Worm (Caenorhabditis elegans): ENCODE measurements around the gene Y62E10A.6.

Y62E10A.6 gene

ce11 chrIV:13353143-13353773, 18.5 kb upstream of the Y62E10A.6 start, which contains the start of the genes rec-8 and mex-5:
rec-8 (minus strand) TSS chrIV:13353193.
mex-5 (plus strand) TSS chrIV:13353723.
- no peak for TF ChIP-seq nhr-25 (tag; optimal IDR thresholded peaks at IDR 0.05)
- TF ChIP-seq nhr-21 (tag; optimal IDR thresholded peaks at IDR 0.05), result no peak
- no peak for TF ChIP-seq egl-27 (tag; optimal IDR thresholded peaks at IDR 0.05)
- TF ChIP-seq ztf-4 (tag; optimal IDR thresholded peaks at IDR 0.05), result no peak
- no peak for TF ChIP-seq zag-1 (tag; optimal IDR thresholded peaks at IDR 0.05)
- no peak for TF ChIP-seq nhr-6 (tag; optimal IDR thresholded peaks at IDR 0.05)

ce11 chrIV:13354044-13354443, 17.8 kb upstream of the Y62E10A.6 start:
- TF ChIP-seq R02D3.7 (tag; optimal IDR thresholded peaks at IDR 0.05) (no peak), nhr-23 (tag; optimal IDR thresholded peaks at IDR 0.05) (no peak), alr-1 (tag; optimal IDR thresholded peaks at IDR 0.05) (no peak), ZK546.5 (tag; optimal IDR thresholded peaks at IDR 0.05) (no peak), unc-55 (GFP tag; optimal IDR thresholded peaks at IDR 0.05) (no peak), F13H6.1 (tag; optimal IDR thresholded peaks at IDR 0.05) (no peak), unc-39 (tag; optimal IDR thresholded peaks at IDR 0.05) (no peak), snpc-4 (tag; optimal IDR thresholded peaks at IDR 0.05) (no peak), fos-1 (tag; optimal IDR thresholded peaks at IDR 0.05) (no peak), Y55F3AM.14 (GFP tag; optimal IDR thresholded peaks at IDR 0.05) (no peak), sem-4 (tag; optimal IDR thresholded peaks at IDR 0.05) (no peak), nhr-21 (tag; optimal IDR thresholded peaks at IDR 0.05) (no peak)

- TF ChIP-seq nhr-77 (tag; optimal IDR thresholded peaks at IDR 0.05) (no peak), crh-2 (tag; optimal IDR thresholded peaks at IDR 0.05) (no peak), mdl-1 (tag; optimal IDR thresholded peaks at IDR 0.05) (no peak)
Measured at ce11 chrIV:13356005-13356404, 15.8 kb upstream of the Y62E10A.6 start.

- TF ChIP-seq nhr-21 (tag; optimal IDR thresholded peaks at IDR 0.05) (no peak), nhr-129 (tag; optimal IDR thresholded peaks at IDR 0.05) (no peak)
Measured at ce11 chrIV:13358488-13358887, 13.3 kb upstream of the Y62E10A.6 start, which contains the start of gene W02A2.8. W02A2.8 (minus strand) TSS chrIV:13358588.

- TF ChIP-seq ceh-16 (tag; optimal IDR thresholded peaks at IDR 0.05), result no peak
- no peak for TF ChIP-seq lin-13 (GFP tag; optimal IDR thresholded peaks at IDR 0.05)
Measured at ce11 chrIV:13360144-13360543, 11.7 kb upstream of the Y62E10A.6 start, which contains the start of gene Y62E10A.3. Y62E10A.3 (minus strand) TSS chrIV:13360244.

- no peak for TF ChIP-seq ztf-1 (GFP tag; conservative IDR thresholded peaks at IDR 0.05)
- no peak for TF ChIP-seq elt-3 (tag; optimal IDR thresholded peaks at IDR 0.05)
- TF ChIP-seq snpc-4 (tag; optimal IDR thresholded peaks at IDR 0.05), result no peak
- no peak for TF ChIP-seq R02D3.7 (tag; optimal IDR thresholded peaks at IDR 0.05)
- TF ChIP-seq nhr-11 (tag; optimal IDR thresholded peaks at IDR 0.05), result no peak
- TF ChIP-seq lin-11 (tag; optimal IDR thresholded peaks at IDR 0.05), result no peak
- no peak for TF ChIP-seq dmd-4 (tag; optimal IDR thresholded peaks at IDR 0.05)
- TF ChIP-seq zag-1 (tag; optimal IDR thresholded peaks at IDR 0.05), result no peak
- TF ChIP-seq C34F6.9 (tag; optimal IDR thresholded peaks at IDR 0.05), result no peak
- no peak for TF ChIP-seq ceh-16 (tag; optimal IDR thresholded peaks at IDR 0.05)
- TF ChIP-seq mdl-1 (tag; optimal IDR thresholded peaks at IDR 0.05), result no peak
Measured at ce11 chrIV:13364869-13365268, 6.9 kb upstream of the Y62E10A.6 start, which contains the start of gene srsx-25. srsx-25 (plus strand) TSS chrIV:13365169.

ce11 chrIV:13369120-13369842, 2.5 kb upstream of the Y62E10A.6 start, which contains the start of gene agt-1:
agt-1 (minus strand) TSS chrIV:13369412.
- no peak for TF ChIP-seq skn-1 (tag; optimal IDR thresholded peaks at IDR 0.05)
- TF ChIP-seq lsy-2 (tag; optimal IDR thresholded peaks at IDR 0.05), result no peak
- TF ChIP-seq ZK546.5 (tag; optimal IDR thresholded peaks at IDR 0.05), result no peak
- TF ChIP-seq sem-4 (tag; optimal IDR thresholded peaks at IDR 0.05), result no peak
- TF ChIP-seq elt-1 (tag; optimal IDR thresholded peaks at IDR 0.05), result no peak
- TF ChIP-seq nhr-10 (tag; optimal IDR thresholded peaks at IDR 0.05), result no peak
- no peak for TF ChIP-seq egl-27 (tag; optimal IDR thresholded peaks at IDR 0.05)
- no peak for TF ChIP-seq nhr-6 (tag; optimal IDR thresholded peaks at IDR 0.05)
- no peak for TF ChIP-seq mab-5 (tag; optimal IDR thresholded peaks at IDR 0.05)
- no peak for TF ChIP-seq peb-1 (tag; optimal IDR thresholded peaks at IDR 0.05)

All from whole organism, L2 larva.